Fruit fly (Drosophila melanogaster) whole organism, prepupa: ENCODE results near the gene CG11241.

Experiments used
- CG10631 ChIP-seq: fragments of 200-800 bp; sonication (Bioruptor generic); optimal IDR thresholded peaks from 2 replicates; lab custom pipeline; 2016; ENCODE audit warnings: missing biosample characterization, missing genetic modification characterization
- CG10669 ChIP-seq: fragments of 200-800 bp; sonication (Bioruptor generic); optimal IDR thresholded peaks from 3 replicates; lab custom pipeline; 2018; ENCODE audit warnings: missing biosample characterization, mild to moderate bottlenecking, missing genetic modification characterization, moderate library complexity
- CG11294 ChIP-seq: fragments of 200-800 bp; sonication (Bioruptor generic); IDR thresholded peaks from 2 replicates; pipeline ENCODE4 v1.3.6; 2022; ENCODE audit warnings: missing biosample characterization, missing genetic modification characterization
- CG11762 ChIP-seq: fragments of 200-800 bp; sonication (Bioruptor generic); optimal IDR thresholded peaks from 3 replicates; lab custom pipeline; 2016; ENCODE audit warnings: missing biosample characterization, missing genetic modification characterization; ENCODE audit not compliant: insufficient read depth
- CG11902 ChIP-seq: fragments of 200-800 bp; sonication (Bioruptor generic); optimal IDR thresholded peaks from 3 replicates; lab custom pipeline; 2016; ENCODE audit warnings: missing biosample characterization, missing genetic modification characterization
- CG1621 ChIP-seq: fragments of 200-800 bp; sonication (Bioruptor generic); optimal IDR thresholded peaks from 3 replicates; lab custom pipeline; 2018; ENCODE audit warnings: missing biosample characterization, mild to moderate bottlenecking, missing genetic modification characterization
- CG31627 ChIP-seq: fragments of 200-800 bp; sonication (Bioruptor generic); optimal IDR thresholded peaks from 3 replicates; lab custom pipeline; 2016; ENCODE audit warnings: missing biosample characterization, missing genetic modification characterization
- CG32006 ChIP-seq: fragments of 200-800 bp; sonication (Bioruptor generic); optimal IDR thresholded peaks from 3 replicates; lab custom pipeline; 2017; ENCODE audit warnings: missing biosample characterization, mild to moderate bottlenecking, missing genetic modification characterization
- CG34406 ChIP-seq: fragments of 200-800 bp; sonication (Bioruptor generic); optimal IDR thresholded peaks from 3 replicates; lab custom pipeline; 2016; ENCODE audit warnings: missing biosample characterization, missing genetic modification characterization
- CG3919 ChIP-seq: fragments of 200-800 bp; sonication (Bioruptor generic); optimal IDR thresholded peaks from 3 replicates; lab custom pipeline; 2016; ENCODE audit warnings: missing biosample characterization, missing genetic modification characterization
- CG4318 ChIP-seq: fragments of 200-800 bp; sonication (Bioruptor generic); optimal IDR thresholded peaks from 3 replicates; lab custom pipeline; 2017; ENCODE audit warnings: missing biosample characterization, mild to moderate bottlenecking, missing genetic modification characterization
- CG6163 ChIP-seq: fragments of 200-800 bp; sonication (Bioruptor generic); IDR thresholded peaks from 3 replicates; pipeline ENCODE4 v1.3.6; 2022; ENCODE audit warnings: missing biosample characterization, missing genetic modification characterization
- CG6792 ChIP-seq: fragments of 200-800 bp; sonication (Bioruptor generic); optimal IDR thresholded peaks from 3 replicates; lab custom pipeline; 2016; ENCODE audit warnings: missing biosample characterization, missing genetic modification characterization
- CG6808 ChIP-seq: fragments of 200-800 bp; sonication (Bioruptor generic); optimal IDR thresholded peaks from 3 replicates; lab custom pipeline; 2017; ENCODE audit warnings: missing biosample characterization, missing genetic modification characterization, mild to moderate bottlenecking, moderate library complexity, missing genetic modification reagents
- CG6854 ChIP-seq: fragments of 200-800 bp; sonication (Bioruptor generic); optimal IDR thresholded peaks from 2 replicates; lab custom pipeline; 2017; ENCODE audit warnings: missing biosample characterization, mild to moderate bottlenecking, missing genetic modification characterization
- CG8319 ChIP-seq: fragments of 200-800 bp; sonication (Bioruptor generic); optimal IDR thresholded peaks from 3 replicates; lab custom pipeline; 2016; ENCODE audit warnings: missing biosample characterization, missing genetic modification characterization
- CG8632 ChIP-seq: fragments of 200-800 bp; sonication (Bioruptor generic); optimal IDR thresholded peaks from 3 replicates; lab custom pipeline; 2016; ENCODE audit warnings: missing biosample characterization, missing genetic modification characterization
- Eip75B ChIP-seq: fragments of 200-800 bp; sonication (Bioruptor generic); optimal IDR thresholded peaks from 3 replicates; lab custom pipeline; 2016; ENCODE audit warnings: missing biosample characterization, missing genetic modification characterization
- Eip78C ChIP-seq: fragments of 200-800 bp; sonication (Bioruptor generic); peaks from one replicate; lab custom pipeline; 2016; ENCODE audit warnings: missing biosample characterization, missing genetic modification characterization
- Eip93F ChIP-seq: fragments of 200-800 bp; sonication (Bioruptor generic); optimal IDR thresholded peaks from 2 replicates; lab custom pipeline; 2016; ENCODE audit warnings: missing biosample characterization, mild to moderate bottlenecking, missing genetic modification characterization
- Ets21C ChIP-seq: fragments of 200-800 bp; sonication (Bioruptor generic); optimal IDR thresholded peaks from 3 replicates; lab custom pipeline; 2016; ENCODE audit warnings: missing biosample characterization, missing genetic modification characterization
- Hr38 ChIP-seq: sonication (Bioruptor generic); optimal IDR thresholded peaks from 2 replicates; lab custom pipeline; 2016; ENCODE audit warnings: missing biosample characterization, missing genetic modification characterization
- Hr39 ChIP-seq: fragments of 200-800 bp; sonication (Bioruptor generic); optimal IDR thresholded peaks from 2 replicates; lab custom pipeline; 2016; ENCODE audit warnings: missing biosample characterization, missing genetic modification characterization
- Hr4 ChIP-seq: fragments of 200-800 bp; sonication (Bioruptor generic); optimal IDR thresholded peaks from 3 replicates; lab custom pipeline; 2016; ENCODE audit warnings: missing biosample characterization, missing genetic modification characterization
- Lpt ChIP-seq: fragments of 200-800 bp; sonication (Bioruptor generic); optimal IDR thresholded peaks from 3 replicates; lab custom pipeline; 2016; ENCODE audit warnings: missing biosample characterization, missing genetic modification characterization
- OdsH ChIP-seq: fragments of 200-800 bp; sonication (Bioruptor generic); optimal IDR thresholded peaks from 3 replicates; lab custom pipeline; 2016; ENCODE audit warnings: missing biosample characterization, missing genetic modification characterization
- Smox ChIP-seq: fragments of 200-800 bp; sonication (Bioruptor generic); optimal IDR thresholded peaks from 3 replicates; lab custom pipeline; 2016; ENCODE audit warnings: missing biosample characterization, missing genetic modification characterization
- Sox102F ChIP-seq: fragments of 200-800 bp; sonication (Bioruptor generic); optimal IDR thresholded peaks from 2 replicates; lab custom pipeline; 2016; ENCODE audit warnings: missing biosample characterization, mild to moderate bottlenecking, missing genetic modification characterization
- Sox14 ChIP-seq: fragments of 200-800 bp; sonication (Bioruptor generic); optimal IDR thresholded peaks from 3 replicates; lab custom pipeline; 2016; ENCODE audit warnings: missing biosample characterization, missing genetic modification characterization
- Sox15 ChIP-seq: fragments of 200-800 bp; sonication (Bioruptor generic); optimal IDR thresholded peaks from 3 replicates; lab custom pipeline; 2016; ENCODE audit warnings: missing biosample characterization, missing genetic modification characterization
- achi ChIP-seq: fragments of 200-800 bp; sonication (Bioruptor generic); optimal IDR thresholded peaks from 3 replicates; lab custom pipeline; 2016; ENCODE audit warnings: missing biosample characterization, missing genetic modification characterization
- cyc ChIP-seq: fragments of 200-800 bp; sonication (Bioruptor generic); optimal IDR thresholded peaks from 3 replicates; lab custom pipeline; 2016; ENCODE audit warnings: missing biosample characterization, missing genetic modification characterization
- eg ChIP-seq: fragments of 200-800 bp; sonication (Bioruptor generic); IDR thresholded peaks from 3 replicates; pipeline ENCODE4 v1.3.6; 2022; ENCODE audit warnings: missing biosample characterization, missing genetic modification characterization
- esn ChIP-seq: fragments of 200-800 bp; sonication (Bioruptor generic); optimal IDR thresholded peaks from 2 replicates; lab custom pipeline; 2016; ENCODE audit warnings: missing biosample characterization, mild to moderate bottlenecking, missing genetic modification characterization, moderate library complexity
- fd59A ChIP-seq: fragments of 200-800 bp; sonication (Bioruptor generic); optimal IDR thresholded peaks from 2 replicates; lab custom pipeline; 2017; ENCODE audit warnings: missing biosample characterization, mild to moderate bottlenecking, missing genetic modification characterization, missing genetic modification reagents
- fd85E ChIP-seq: fragments of 200-800 bp; sonication (Bioruptor generic); optimal IDR thresholded peaks from 3 replicates; lab custom pipeline; 2016; ENCODE audit warnings: missing biosample characterization, missing genetic modification characterization
- fkh ChIP-seq: fragments of 200-800 bp; sonication (Bioruptor generic); optimal IDR thresholded peaks from 3 replicates; lab custom pipeline; 2017; ENCODE audit warnings: missing biosample characterization, mild to moderate bottlenecking, missing genetic modification characterization, moderate library complexity
- lz ChIP-seq: fragments of 200-800 bp; sonication (Bioruptor generic); optimal IDR thresholded peaks from 3 replicates; lab custom pipeline; 2016; ENCODE audit warnings: missing biosample characterization, missing genetic modification characterization
- salr ChIP-seq, 2 experiments: fragments of 200-800 bp; sonication (Bioruptor generic); optimal IDR thresholded peaks; 3 replicates each; lab custom pipeline; 2016 to 2018; ENCODE audit warnings: missing biosample characterization in 2 of 2, missing genetic modification characterization in 2 of 2, mild to moderate bottlenecking in 1 of 2
- spab ChIP-seq: fragments of 200-800 bp; sonication (Bioruptor generic); optimal IDR thresholded peaks from 2 replicates; lab custom pipeline; 2017; ENCODE audit warnings: missing biosample characterization, mild to moderate bottlenecking, missing genetic modification characterization, missing genetic modification reagents
- ss ChIP-seq, 2 experiments: fragments of 200-800 bp; sonication (Bioruptor generic); optimal IDR thresholded peaks; 2 replicates in 1 of 2; 3 replicates in 1 of 2; lab custom pipeline; 2017 to 2018; ENCODE audit warnings: mild to moderate bottlenecking in 2 of 2, missing biosample characterization in 2 of 2, missing genetic modification characterization in 2 of 2, moderate library complexity in 1 of 2
- svp ChIP-seq: fragments of 200-800 bp; sonication (Bioruptor generic); peaks from one replicate; lab custom pipeline; 2016; ENCODE audit warnings: missing biosample characterization, missing genetic modification characterization
- topi ChIP-seq: fragments of 200-800 bp; sonication (Bioruptor generic); optimal IDR thresholded peaks from 3 replicates; lab custom pipeline; 2016; ENCODE audit warnings: missing biosample characterization, missing genetic modification characterization
- vri ChIP-seq: fragments of 200-800 bp; sonication (Bioruptor generic); optimal IDR thresholded peaks from 3 replicates; lab custom pipeline; 2016; ENCODE audit warnings: missing biosample characterization, mild to moderate bottlenecking, missing genetic modification characterization

CG11241 gene

dm6 chr3L:22737732-22738611, at the start of gene CG11241:
TSS of gene CG11241 (minus strand) at chr3L:22738420.
- peak; percentile 12 for TF ChIP-seq CG1621 (tag; lab: Kevin White, UChicago)
- TF ChIP-seq Hr39: peak; percentile 24
- peak; percentile 62 for TF ChIP-seq fkh (GFP tag; lab: Kevin White, UChicago)
- TF ChIP-seq CG6854 (GFP tag; lab: Kevin White, UChicago): peak; percentile 22
- TF ChIP-seq CG10669 (GFP tag; lab: Kevin White, UChicago): no peak
- no peak for TF ChIP-seq OdsH (GFP tag; lab: Kevin White, UChicago)
- TF ChIP-seq Sox14: peak; percentile 4
- TF ChIP-seq, all 60 proteins: peak for 5

dm6 chr3L:22774479-22774878, 36.3 kb upstream of the CG11241 start:
- TF ChIP-seq Hr4 (GFP tag; lab: Kevin White, UChicago): no peak
- no peak for TF ChIP-seq Sox14
- no peak for TF ChIP-seq fd59A
- no peak for TF ChIP-seq CG11902 (GFP tag; lab: Kevin White, UChicago)
- no peak for TF ChIP-seq Eip78C (GFP tag; lab: Kevin White, UChicago)
- TF ChIP-seq cyc (GFP tag; lab: Kevin White, UChicago): peak; percentile 20
- no peak for TF ChIP-seq Sox15 (GFP tag; lab: Kevin White, UChicago)
- TF ChIP-seq CG8632 (GFP tag; lab: Kevin White, UChicago): no peak
- no peak for TF ChIP-seq eg
- no peak for TF ChIP-seq salr (GFP tag; optimal IDR thresholded peaks at IDR 0.05; lab: Kevin White, UChicago)
- no peak for TF ChIP-seq CG3919
- peak; percentile 92 for TF ChIP-seq svp (GFP tag; lab: Kevin White, UChicago)
- TF ChIP-seq Sox102F: peak; percentile 11

- TF ChIP-seq CG11762: no peak
- TF ChIP-seq CG11902 (GFP tag; lab: Kevin White, UChicago): no peak
- TF ChIP-seq CG11294 (GFP tag; lab: Robert Waterston, UW): no peak
- TF ChIP-seq Eip78C (GFP tag; lab: Kevin White, UChicago): no peak
- TF ChIP-seq Hr4 (GFP tag; lab: Kevin White, UChicago): no peak
- TF ChIP-seq Eip75B (GFP tag; lab: Kevin White, UChicago): no peak
- TF ChIP-seq CG8319: no peak
- no peak for TF ChIP-seq Ets21C (GFP tag; lab: Kevin White, UChicago)
- no peak for TF ChIP-seq CG8632 (GFP tag; lab: Kevin White, UChicago)
- no peak for TF ChIP-seq CG1621 (tag; lab: Kevin White, UChicago)
- TF ChIP-seq CG32006: no peak
- TF ChIP-seq fd85E (GFP tag; lab: Kevin White, UChicago): no peak
- TF ChIP-seq Hr38 (GFP tag; lab: Kevin White, UChicago): no peak
- TF ChIP-seq CG6792: no peak
- TF ChIP-seq OdsH (GFP tag; lab: Kevin White, UChicago): no peak
- no peak for TF ChIP-seq fd59A
- TF ChIP-seq CG6808 (GFP tag; lab: Kevin White, UChicago): peak; percentile 1
- TF ChIP-seq Sox102F: no peak
- TF ChIP-seq CG10631 (GFP tag; lab: Kevin White, UChicago): no peak
- TF ChIP-seq spab: no peak
- no peak for TF ChIP-seq CG31627 (GFP tag; lab: Kevin White, UChicago)
- no peak for TF ChIP-seq CG3919
- no peak for TF ChIP-seq fkh (GFP tag; lab: Kevin White, UChicago)
- TF ChIP-seq Smox (GFP tag; lab: Kevin White, UChicago): no peak
- no peak for TF ChIP-seq lz
- peak; percentile 22 for TF ChIP-seq CG6854 (GFP tag; lab: Kevin White, UChicago)
- TF ChIP-seq CG6163 (GFP tag; lab: Robert Waterston, UW): peak; percentile 51; the same call in 1 of the 3 replicates
- peak in 1 of 2 experiments; percentile 51 for TF ChIP-seq ss (GFP tag; optimal IDR thresholded peaks at IDR 0.05; lab: Kevin White, UChicago)
- TF ChIP-seq achi (GFP tag; lab: Kevin White, UChicago): no peak
- TF ChIP-seq topi (GFP tag; lab: Kevin White, UChicago): no peak
- no peak for TF ChIP-seq vri
- no peak for TF ChIP-seq CG4318
- 0 out of 3 replicates have a peak, but pooled peaks have one; percentile 41 for TF ChIP-seq eg
- TF ChIP-seq svp (GFP tag; lab: Kevin White, UChicago): peak; percentile 71
- TF ChIP-seq Eip93F (GFP tag; lab: Kevin White, UChicago): no peak
- TF ChIP-seq Lpt (GFP tag; lab: Kevin White, UChicago): peak; percentile 10
- TF ChIP-seq esn: peak; percentile 14
- no peak for TF ChIP-seq CG34406 (GFP tag; lab: Kevin White, UChicago)
Observed at dm6 chr3L:22773383-22773873, 35.2 kb upstream of the CG11241 start.
